Worm (Caenorhabditis elegans) whole organism, mixed stage, embryonic: ENCODE measurements around the gene pbo-6.

Experiments
- M03D4.4 ChIP-seq: sonication (generic microtip); optimal IDR thresholded peaks from 2 replicates; lab custom pipeline; 2017; ENCODE audit warnings: mild to moderate bottlenecking, missing genetic modification characterization, missing compliant biosample characterization
- bed-3 ChIP-seq: fragments of 200-800 bp; sonication (Bioruptor generic); optimal IDR thresholded peaks from 3 replicates; lab custom pipeline; 2018; ENCODE audit warnings: mild to moderate bottlenecking, missing genetic modification characterization, moderate library complexity, missing compliant biosample characterization
- ceh-39 ChIP-seq: fragments of 150-350 bp; optimal IDR thresholded peaks from 2 replicates; lab custom pipeline; 2014; ENCODE audit warnings: missing biosample characterization, missing genetic modification characterization
- ceh-43 ChIP-seq: fragments of 200-800 bp; sonication (Bioruptor generic); optimal IDR thresholded peaks from 2 replicates; lab custom pipeline; 2018; ENCODE audit warnings: mild to moderate bottlenecking, missing genetic modification characterization, moderate library complexity, missing compliant biosample characterization
- ceh-83 ChIP-seq: fragments of 200-800 bp; sonication (Bioruptor generic); optimal IDR thresholded peaks from 2 replicates; lab custom pipeline; 2018; ENCODE audit warnings: mild to moderate bottlenecking, missing genetic modification characterization, missing compliant biosample characterization
- ces-1 ChIP-seq: fragments of 150-350 bp; optimal IDR thresholded peaks from 2 replicates; lab custom pipeline; 2014; ENCODE audit warnings: missing biosample characterization, missing genetic modification reagents, missing genetic modification characterization
- elt-1 ChIP-seq: sonication (generic microtip); optimal IDR thresholded peaks from 2 replicates; lab custom pipeline; 2017; ENCODE audit warnings: missing genetic modification characterization, mild to moderate bottlenecking, missing compliant biosample characterization, antibody characterized with exemption, moderate library complexity, borderline replicate concordance; ENCODE audit not compliant: insufficient read depth
- elt-3 ChIP-seq: fragments of 150-350 bp; optimal IDR thresholded peaks from 2 replicates; lab custom pipeline; 2014; ENCODE audit warnings: missing biosample characterization, missing genetic modification characterization
- flh-1 ChIP-seq: fragments of 200-800 bp; sonication (Bioruptor generic); optimal IDR thresholded peaks from 2 replicates; lab custom pipeline; 2018; ENCODE audit warnings: mild to moderate bottlenecking, missing genetic modification characterization, moderate library complexity, missing compliant biosample characterization
- hlh-1 ChIP-seq: fragments of 150-350 bp; optimal IDR thresholded peaks from 2 replicates; lab custom pipeline; 2014; ENCODE audit warnings: missing biosample characterization, missing genetic modification reagents, missing genetic modification characterization
- lin-13 ChIP-seq: fragments of 150-350 bp; optimal IDR thresholded peaks from 2 replicates; lab custom pipeline; 2014; ENCODE audit warnings: missing biosample characterization, missing genetic modification characterization
- lin-32 ChIP-seq: fragments of 200-800 bp; sonication (Bioruptor generic); optimal IDR thresholded peaks from 2 replicates; lab custom pipeline; 2018; ENCODE audit warnings: mild to moderate bottlenecking, missing genetic modification characterization, missing compliant biosample characterization
- lsy-2 ChIP-seq: fragments of 150-350 bp; optimal IDR thresholded peaks from 2 replicates; lab custom pipeline; 2014; ENCODE audit warnings: missing biosample characterization, missing genetic modification characterization
- mab-5 ChIP-seq: fragments of 150-350 bp; optimal IDR thresholded peaks from 2 replicates; lab custom pipeline; 2014; ENCODE audit warnings: missing biosample characterization, missing genetic modification characterization
- mep-1 ChIP-seq: fragments of 150-350 bp; optimal IDR thresholded peaks from 2 replicates; lab custom pipeline; 2017; ENCODE audit warnings: missing biosample characterization, missing genetic modification reagents, missing genetic modification characterization, inconsistent platforms
- mls-2 ChIP-seq: sonication (generic microtip); optimal IDR thresholded peaks from 2 replicates; lab custom pipeline; 2016; ENCODE audit warnings: mild to moderate bottlenecking, missing genetic modification characterization, moderate library complexity, missing compliant biosample characterization
- nhr-12 ChIP-seq: fragments of 150-350 bp; optimal IDR thresholded peaks from 2 replicates; lab custom pipeline; 2014; ENCODE audit warnings: missing biosample characterization, missing genetic modification characterization
- nhr-2 ChIP-seq: fragments of 150-350 bp; optimal IDR thresholded peaks from 2 replicates; lab custom pipeline; 2014; ENCODE audit warnings: missing biosample characterization, missing genetic modification characterization
- nhr-237 ChIP-seq: fragments of 150-350 bp; optimal IDR thresholded peaks from 2 replicates; lab custom pipeline; 2014; ENCODE audit warnings: missing biosample characterization, missing genetic modification characterization
- nhr-28 ChIP-seq: fragments of 150-350 bp; optimal IDR thresholded peaks from 2 replicates; lab custom pipeline; 2014; ENCODE audit warnings: missing biosample characterization, missing genetic modification characterization
- nhr-76 ChIP-seq: sonication (generic microtip); optimal IDR thresholded peaks from 2 replicates; lab custom pipeline; 2017; ENCODE audit warnings: missing biosample characterization, missing genetic modification characterization
- pha-4 ChIP-seq: fragments of 150-350 bp; optimal IDR thresholded peaks from 2 replicates; lab custom pipeline; 2018; ENCODE audit warnings: missing biosample characterization, missing genetic modification reagents, missing genetic modification characterization
- sem-2 ChIP-seq: fragments of 200-800 bp; sonication (Bioruptor generic); optimal IDR thresholded peaks from 2 replicates; lab custom pipeline; 2018; ENCODE audit warnings: mild to moderate bottlenecking, missing genetic modification characterization, missing compliant biosample characterization
- sptf-1 ChIP-seq: sonication (generic microtip); optimal IDR thresholded peaks from 2 replicates; lab custom pipeline; 2017; ENCODE audit warnings: mild to moderate bottlenecking, missing genetic modification characterization, moderate library complexity, missing compliant biosample characterization
- tbx-8 ChIP-seq: fragments of 200-800 bp; sonication (Bioruptor generic); optimal IDR thresholded peaks from 2 replicates; lab custom pipeline; 2018; ENCODE audit warnings: mild to moderate bottlenecking, missing genetic modification characterization, moderate library complexity, missing compliant biosample characterization
- unc-120 ChIP-seq: sonication (generic microtip); optimal IDR thresholded peaks from 2 replicates; lab custom pipeline; 2017; ENCODE audit warnings: missing genetic modification characterization, missing compliant biosample characterization; ENCODE audit not compliant: poor library complexity, severe bottlenecking
- unc-39 ChIP-seq: fragments of 150-350 bp; optimal IDR thresholded peaks from 2 replicates; lab custom pipeline; 2014; ENCODE audit warnings: missing biosample characterization, missing genetic modification characterization
- unc-62 ChIP-seq: fragments of 150-350 bp; optimal IDR thresholded peaks from 2 replicates; lab custom pipeline; 2014; ENCODE audit warnings: missing biosample characterization, missing genetic modification reagents, missing genetic modification characterization
- zip-8 ChIP-seq: fragments of 150-350 bp; optimal IDR thresholded peaks from 2 replicates; lab custom pipeline; 2014; ENCODE audit warnings: missing biosample characterization, missing genetic modification characterization
- ztf-11 ChIP-seq: fragments of 150-350 bp; optimal IDR thresholded peaks from 2 replicates; lab custom pipeline; 2014; ENCODE audit warnings: missing biosample characterization, missing genetic modification characterization

The pbo-6 gene

DNA sequence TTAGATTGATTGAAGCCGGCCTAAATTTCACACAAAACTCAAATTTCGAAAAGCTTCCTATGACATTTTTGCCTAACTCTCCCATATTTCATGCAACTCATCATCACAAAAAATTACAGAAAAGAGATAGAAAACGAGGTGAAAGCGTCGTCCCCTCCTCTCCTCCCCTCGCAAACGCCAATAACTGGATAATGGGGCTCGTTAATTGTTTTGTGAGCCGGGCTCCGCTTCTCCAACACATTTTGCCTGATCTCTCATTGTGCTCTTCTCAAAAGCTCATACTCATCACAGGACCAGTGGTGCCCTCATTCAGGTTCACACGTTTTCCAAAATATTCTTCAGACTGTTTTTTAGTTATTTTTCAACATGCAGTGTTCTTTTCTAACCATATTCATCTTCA, at the start of gene pbo-6:
TSS of gene pbo-6 (plus strand) at position 240 of the 400 bp plus-strand sequence.
- TF ChIP-seq ceh-43: no peak
- no peak for TF ChIP-seq lsy-2 (tag; lab: Kevin White, UChicago)
- no peak for TF ChIP-seq bed-3 (GFP tag; lab: Kevin White, UChicago)
- TF ChIP-seq elt-1: no peak
- no peak for TF ChIP-seq nhr-12 (tag; lab: Kevin White, UChicago)
- no peak for TF ChIP-seq mls-2 (tag; lab: Kevin White, UChicago)
- no peak for TF ChIP-seq pha-4 (tag; lab: Kevin White, UChicago)
- no peak for TF ChIP-seq sem-2 (GFP tag; lab: Kevin White, UChicago)
- TF ChIP-seq nhr-76 (tag; lab: Kevin White, UChicago): no peak
- no peak for TF ChIP-seq unc-62 (GFP tag; lab: Kevin White, UChicago)
- TF ChIP-seq ceh-83: no peak
- no peak for TF ChIP-seq mep-1
- no peak for TF ChIP-seq unc-39 (tag; lab: Kevin White, UChicago)

DNA sequence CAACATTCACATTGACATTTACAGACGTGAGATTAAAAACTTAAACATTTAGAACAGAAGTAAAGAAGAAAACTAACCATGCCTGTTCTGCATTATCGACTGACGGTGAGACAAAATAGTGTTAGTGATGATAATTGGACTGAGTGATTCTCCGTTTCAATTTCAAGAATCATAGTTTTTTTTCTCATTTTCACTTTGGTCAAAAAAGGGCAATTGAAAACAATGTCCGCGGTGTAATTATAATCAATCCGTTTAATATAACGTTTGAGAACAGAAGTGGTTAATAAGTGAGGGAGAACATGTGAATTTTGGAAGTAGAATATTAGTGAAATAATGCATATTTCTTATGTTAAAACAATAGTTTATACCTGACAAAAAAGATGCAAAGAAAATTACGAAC, 49.2 kb upstream of the pbo-6 start, which contains the start of gene F10D7.10:
TSS of gene F10D7.10 (minus strand) at position 101 of the 400 bp plus-strand sequence.
- TF ChIP-seq ztf-11 (tag; lab: Kevin White, UChicago) (no peak), sem-2 (GFP tag; lab: Kevin White, UChicago) (no peak), elt-1 (no peak), flh-1 (GFP tag; lab: Kevin White, UChicago) (no peak), unc-62 (GFP tag; lab: Kevin White, UChicago) (no peak), zip-8 (tag; lab: Kevin White, UChicago) (no peak), lsy-2 (tag; lab: Kevin White, UChicago) (no peak), sptf-1 (no peak), ceh-43 (no peak), elt-3 (no peak), lin-13 (no peak), pha-4 (tag; lab: Kevin White, UChicago) (no peak), nhr-28 (tag; lab: Kevin White, UChicago) (no peak), nhr-76 (tag; lab: Kevin White, UChicago) (no peak), ceh-39 (tag; lab: Kevin White, UChicago) (no peak), mls-2 (tag; lab: Kevin White, UChicago) (no peak), nhr-237 (tag; lab: Kevin White, UChicago) (no peak), tbx-8 (no peak), mep-1 (no peak), nhr-12 (tag; lab: Kevin White, UChicago) (no peak)

ce11 chrX:17381975-17382374, 46.9 kb upstream of the pbo-6 start, which contains the start of gene F10D7.4:
TSS of gene F10D7.4 (minus strand) at chrX:17382075.
- TF ChIP-seq bed-3 (GFP tag; lab: Kevin White, UChicago) (no peak), flh-1 (GFP tag; lab: Kevin White, UChicago) (no peak), sem-2 (GFP tag; lab: Kevin White, UChicago) (no peak), mls-2 (tag; lab: Kevin White, UChicago) (no peak), elt-1 (no peak), nhr-12 (tag; lab: Kevin White, UChicago) (no peak)

DNA sequence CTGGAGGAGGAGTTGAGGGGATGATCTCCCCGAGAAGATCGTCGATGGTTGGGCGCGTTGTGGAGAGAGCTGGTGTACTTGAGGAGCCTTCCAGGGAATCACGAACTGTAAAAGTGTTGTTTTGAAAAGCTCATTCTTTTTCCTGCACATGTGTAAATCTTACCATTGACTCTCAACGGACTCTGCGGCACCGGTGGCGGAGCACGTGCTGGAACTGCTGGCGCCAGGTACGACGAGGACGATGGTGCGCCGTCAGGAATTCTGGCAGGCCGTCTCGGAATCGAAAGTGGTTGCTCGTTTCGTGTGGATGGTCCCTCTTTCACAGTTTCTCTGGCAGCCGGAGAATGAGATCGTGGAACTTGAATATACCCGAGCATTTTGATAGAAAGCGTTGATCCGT, 44.5 kb upstream of the pbo-6 start:
- TF ChIP-seq flh-1 (GFP tag; lab: Kevin White, UChicago) (no peak), sem-2 (GFP tag; lab: Kevin White, UChicago) (no peak), hlh-1 (tag; lab: Kevin White, UChicago) (no peak), nhr-28 (tag; lab: Kevin White, UChicago) (no peak), mab-5 (tag; lab: Kevin White, UChicago) (no peak), ces-1 (no peak), nhr-2 (no peak), lsy-2 (tag; lab: Kevin White, UChicago) (no peak), lin-32 (GFP tag; lab: Kevin White, UChicago) (no peak), sptf-1 (no peak), elt-1 (no peak), M03D4.4 (tag; lab: Kevin White, UChicago) (no peak), pha-4 (tag; lab: Kevin White, UChicago) (no peak), nhr-12 (tag; lab: Kevin White, UChicago) (no peak), zip-8 (tag; lab: Kevin White, UChicago) (no peak), ceh-43 (no peak), nhr-237 (tag; lab: Kevin White, UChicago) (no peak), unc-120 (tag; lab: Kevin White, UChicago) (no peak)

ce11 chrX:17385102-17385501, 43.7 kb upstream of the pbo-6 start:
- no peak for TF ChIP-seq nhr-12 (tag; lab: Kevin White, UChicago)
- no peak for TF ChIP-seq elt-1
- TF ChIP-seq bed-3 (GFP tag; lab: Kevin White, UChicago): no peak
- TF ChIP-seq ceh-39 (tag; lab: Kevin White, UChicago): no peak
- TF ChIP-seq unc-62 (GFP tag; lab: Kevin White, UChicago): no peak
- TF ChIP-seq elt-3: no peak
